Worm (Caenorhabditis elegans): ENCODE results near the gene K03D3.5.

K03D3.5 gene

ce11 chrIV:16320410-16320809 lies at the start of gene K03D3.5:
Gene K03D3.5, minus strand, starts transcription at chrIV:16320510.
- TF ChIP-seq unc-62 (GFP tag; optimal IDR thresholded peaks at IDR 0.05) (no peak), nhr-129 (tag; optimal IDR thresholded peaks at IDR 0.05) (no peak), mdl-1 (tag; optimal IDR thresholded peaks at IDR 0.05) (no peak)

DNA sequence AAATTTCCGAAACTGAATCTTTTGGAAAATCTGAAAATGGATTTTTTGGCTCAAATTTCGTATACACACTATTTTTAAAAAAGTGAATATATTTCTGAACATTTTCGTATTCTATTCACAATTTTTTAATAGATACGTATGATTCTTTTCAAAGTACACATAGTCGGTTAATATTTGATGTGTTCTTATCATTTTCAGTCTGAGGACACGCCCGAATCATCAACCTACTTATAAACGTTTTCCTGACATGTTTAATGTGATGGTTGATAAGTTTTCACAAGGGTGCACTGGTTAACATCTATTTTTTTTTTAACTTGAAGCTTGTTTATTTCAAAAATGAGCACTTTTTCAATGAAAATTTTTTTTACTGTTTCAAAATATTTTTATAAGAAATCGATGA lies 44.3 kb upstream of the K03D3.5 start:
- TF ChIP-seq alr-1 (tag; optimal IDR thresholded peaks at IDR 0.05) (no peak), nhr-11 (tag; optimal IDR thresholded peaks at IDR 0.05) (no peak), nhr-237 (tag; optimal IDR thresholded peaks at IDR 0.05) (no peak), nhr-12 (tag; optimal IDR thresholded peaks at IDR 0.05) (no peak), snpc-4 (tag; optimal IDR thresholded peaks at IDR 0.05) (no peak), nhr-129 (tag; optimal IDR thresholded peaks at IDR 0.05) (no peak), elt-1 (tag; optimal IDR thresholded peaks at IDR 0.05) (no peak), dmd-4 (tag; optimal IDR thresholded peaks at IDR 0.05) (no peak), mab-5 (tag; optimal IDR thresholded peaks at IDR 0.05) (no peak), gmeb-1 (tag; optimal IDR thresholded peaks at IDR 0.05) (no peak), lin-11 (tag; optimal IDR thresholded peaks at IDR 0.05) (no peak), unc-62 (GFP tag; optimal IDR thresholded peaks at IDR 0.05) (no peak), peb-1 (tag; optimal IDR thresholded peaks at IDR 0.05) (no peak), ama-1 (optimal IDR thresholded peaks at IDR 0.05) (no peak)

ce11 chrIV:16350690-16351089 lies 30.4 kb upstream of the K03D3.5 start, which contains the start of gene C35D6.4:
Gene C35D6.4, plus strand, starts transcription at chrIV:16350990.
- no peak for TF ChIP-seq mab-5 (tag; optimal IDR thresholded peaks at IDR 0.05)
- no peak for TF ChIP-seq unc-39 (tag; optimal IDR thresholded peaks at IDR 0.05)
- TF ChIP-seq nhr-237 (tag; optimal IDR thresholded peaks at IDR 0.05), result no peak
- TF ChIP-seq egl-27 (tag; optimal IDR thresholded peaks at IDR 0.05), result no peak
- no peak for TF ChIP-seq nhr-6 (tag; optimal IDR thresholded peaks at IDR 0.05)
- TF ChIP-seq lin-11 (tag; optimal IDR thresholded peaks at IDR 0.05), result no peak
- TF ChIP-seq nhr-11 (tag; optimal IDR thresholded peaks at IDR 0.05), result no peak
- no peak for TF ChIP-seq ztf-1 (GFP tag; conservative IDR thresholded peaks at IDR 0.05)
- TF ChIP-seq nhr-10 (tag; optimal IDR thresholded peaks at IDR 0.05), result no peak
- no peak for TF ChIP-seq nhr-25 (tag; optimal IDR thresholded peaks at IDR 0.05)
- no peak for TF ChIP-seq zag-1 (tag; optimal IDR thresholded peaks at IDR 0.05)
- no peak for TF ChIP-seq R02D3.7 (tag; optimal IDR thresholded peaks at IDR 0.05)
- no peak for TF ChIP-seq crh-2 (tag; optimal IDR thresholded peaks at IDR 0.05)
- TF ChIP-seq sem-4 (tag; optimal IDR thresholded peaks at IDR 0.05), result no peak

ce11 chrIV:16346514-16346913 lies 26.2 kb upstream of the K03D3.5 start, which contains the start of gene C35D6.3:
Gene C35D6.3, plus strand, starts transcription at chrIV:16346814.
- TF ChIP-seq crh-2 (tag; optimal IDR thresholded peaks at IDR 0.05), result no peak

DNA sequence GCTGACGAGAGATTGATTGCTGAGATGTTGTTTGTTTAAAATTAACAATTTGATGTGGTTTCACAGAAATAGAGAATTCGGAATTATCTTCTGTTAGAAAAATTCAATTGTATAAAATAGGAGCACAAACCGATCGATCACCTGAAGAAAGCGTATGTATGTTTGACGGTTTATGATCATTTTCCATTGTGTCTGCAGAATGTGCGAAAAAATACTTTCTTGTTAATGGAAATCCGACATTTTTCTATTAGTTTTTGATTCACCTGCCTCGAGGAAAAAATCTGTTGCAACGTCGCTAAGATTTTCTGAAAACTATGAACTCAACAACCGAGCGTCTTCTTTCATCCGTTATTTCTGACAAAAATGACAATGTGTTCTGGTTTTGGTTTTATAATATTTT lies 16.4 kb upstream of the K03D3.5 start, which contains the start of gene C35D6.13:
TSS of gene C35D6.13 (plus strand) at position 301 of the 400 bp plus-strand sequence.
- no peak for TF ChIP-seq snpc-4 (tag; optimal IDR thresholded peaks at IDR 0.05)
- no peak for TF ChIP-seq unc-39 (tag; optimal IDR thresholded peaks at IDR 0.05)
- no peak for TF ChIP-seq skn-1 (tag; optimal IDR thresholded peaks at IDR 0.05)
- no peak for TF ChIP-seq C34F6.9 (tag; optimal IDR thresholded peaks at IDR 0.05)
- no peak for TF ChIP-seq mbf-1 (tag; optimal IDR thresholded peaks at IDR 0.05)
- TF ChIP-seq zag-1 (tag; optimal IDR thresholded peaks at IDR 0.05), result no peak

DNA sequence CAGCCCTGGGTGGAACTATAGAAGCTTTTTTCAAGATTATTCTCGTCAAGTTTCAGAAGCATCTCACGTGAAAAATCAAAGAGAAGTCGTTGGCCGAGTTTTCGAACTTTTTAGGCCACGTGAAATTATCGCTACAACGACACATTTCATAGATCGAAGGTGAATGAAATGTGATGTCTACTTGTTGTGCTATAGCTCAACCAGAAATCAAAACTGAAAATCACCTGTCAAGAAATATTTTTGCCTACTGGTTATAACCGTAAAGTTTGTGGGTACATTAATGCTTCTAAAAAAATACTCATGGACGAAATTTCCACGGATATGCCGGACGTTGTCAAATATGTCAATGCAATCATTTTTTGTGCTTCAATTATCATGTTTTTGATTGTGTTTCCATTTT lies 14.7 kb upstream of the K03D3.5 start, which contains the start of gene srz-38:
TSS of gene srz-38 (plus strand) at position 301 of the 400 bp plus-strand sequence.
- TF ChIP-seq nhr-11 (tag; optimal IDR thresholded peaks at IDR 0.05), result no peak
- TF ChIP-seq blmp-1 (tag; optimal IDR thresholded peaks at IDR 0.05; ENCODE audit: insufficient read depth), result no peak
- TF ChIP-seq aly-2 (tag; optimal IDR thresholded peaks at IDR 0.05), result no peak
- TF ChIP-seq fos-1 (tag; optimal IDR thresholded peaks at IDR 0.05), result no peak
- no peak for TF ChIP-seq crh-2 (tag; optimal IDR thresholded peaks at IDR 0.05)

- TF ChIP-seq lin-13 (GFP tag; optimal IDR thresholded peaks at IDR 0.05) (no peak), crh-2 (tag; optimal IDR thresholded peaks at IDR 0.05) (no peak), egl-27 (tag; optimal IDR thresholded peaks at IDR 0.05) (no peak), peb-1 (tag; optimal IDR thresholded peaks at IDR 0.05) (no peak), C34F6.9 (tag; optimal IDR thresholded peaks at IDR 0.05) (no peak), Y55F3AM.14 (GFP tag; optimal IDR thresholded peaks at IDR 0.05) (no peak), ZK546.5 (tag; optimal IDR thresholded peaks at IDR 0.05) (no peak), elt-3 (tag; optimal IDR thresholded peaks at IDR 0.05) (no peak), lsy-2 (tag; optimal IDR thresholded peaks at IDR 0.05) (no peak), ztf-1 (GFP tag; conservative IDR thresholded peaks at IDR 0.05) (no peak), snpc-4 (tag; optimal IDR thresholded peaks at IDR 0.05) (no peak), nhr-25 (tag; optimal IDR thresholded peaks at IDR 0.05) (no peak), R02D3.7 (tag; optimal IDR thresholded peaks at IDR 0.05) (no peak), unc-62 (GFP tag; optimal IDR thresholded peaks at IDR 0.05) (no peak)
These were observed 12.8 kb upstream of the K03D3.5 start for ce11 chrIV:16333121-16333520.

Data from whole organism, L2 larva.